Fruit fly (Drosophila melanogaster): ENCODE results near the gene CG31548.

The CG31548 gene

DNA sequence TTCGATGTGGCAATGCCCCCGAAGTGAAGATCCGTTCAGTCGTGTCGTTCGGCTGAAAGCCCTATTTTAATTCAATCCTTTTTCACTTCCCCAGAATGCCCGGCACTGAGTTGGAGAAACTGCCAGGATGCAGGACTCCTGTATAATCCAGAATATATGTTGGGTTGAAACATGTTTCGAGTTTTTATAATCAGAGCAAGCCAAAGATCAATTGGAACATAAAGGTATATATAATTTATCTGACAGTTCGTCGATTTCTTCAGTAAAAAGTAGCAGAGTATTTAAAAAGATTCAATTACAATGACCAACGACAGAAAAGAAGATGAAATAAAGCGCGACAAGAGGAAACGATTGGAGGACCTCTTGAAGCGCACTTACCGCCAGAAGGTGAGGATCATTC, 9.1 kb downstream of the CG31548 start, which contains the start of gene CG31551:
TSS of gene CG31551 (plus strand) at position 301 of the 400 bp plus-strand sequence.
- TF ChIP-seq CG17801 (GFP tag; optimal IDR thresholded peaks at IDR 0.05; ENCODE audit: partially characterized antibody): no peak

DNA sequence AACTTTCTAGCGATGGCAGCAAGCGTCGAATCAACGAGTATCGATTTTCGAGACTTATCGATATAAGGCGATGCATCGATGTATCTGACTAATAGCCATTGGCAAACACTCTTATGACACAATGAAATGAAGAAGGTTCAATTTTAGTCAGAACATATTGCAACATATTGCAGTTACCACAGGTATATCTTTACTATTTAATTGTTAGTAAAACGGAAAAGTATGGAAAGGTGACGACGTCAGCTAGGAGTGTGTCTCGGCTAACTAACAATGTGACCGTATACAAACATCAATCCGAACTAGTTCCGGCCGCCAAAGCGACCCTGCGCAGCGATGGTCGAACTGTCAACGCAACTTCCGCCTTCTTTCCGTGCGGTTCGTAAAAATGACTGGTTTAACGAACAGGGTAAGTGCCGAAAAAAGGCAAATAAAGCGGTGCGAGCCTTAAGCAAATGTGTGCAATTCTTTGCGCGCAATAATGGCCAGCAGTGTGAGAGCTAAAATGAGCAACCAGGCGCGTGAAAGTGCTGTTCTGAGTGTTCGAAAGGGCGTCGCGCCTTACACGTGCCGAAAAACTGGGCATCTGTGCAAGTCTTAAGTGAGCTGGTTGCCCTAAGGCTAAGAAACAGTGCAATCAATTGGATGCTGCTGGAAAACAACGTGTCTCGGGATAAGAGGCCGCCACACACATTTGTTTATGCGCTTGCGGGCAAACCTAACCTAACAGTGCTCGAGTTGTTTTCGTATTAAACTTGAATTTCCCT, 12.4 kb downstream of the CG31548 start, which contains the start of the genes Dph4, Spec2 and RpL13A:
TSS of gene Dph4 (minus strand) at position 11 of the 764 bp plus-strand sequence.
TSS of gene Spec2 (minus strand) at position 11 of the 764 bp plus-strand sequence.
TSS of gene RpL13A (plus strand) at position 360 of the 764 bp plus-strand sequence.
- TF ChIP-seq CG17801 (GFP tag; optimal IDR thresholded peaks at IDR 0.05; ENCODE audit: partially characterized antibody): peak; percentile 90

DNA sequence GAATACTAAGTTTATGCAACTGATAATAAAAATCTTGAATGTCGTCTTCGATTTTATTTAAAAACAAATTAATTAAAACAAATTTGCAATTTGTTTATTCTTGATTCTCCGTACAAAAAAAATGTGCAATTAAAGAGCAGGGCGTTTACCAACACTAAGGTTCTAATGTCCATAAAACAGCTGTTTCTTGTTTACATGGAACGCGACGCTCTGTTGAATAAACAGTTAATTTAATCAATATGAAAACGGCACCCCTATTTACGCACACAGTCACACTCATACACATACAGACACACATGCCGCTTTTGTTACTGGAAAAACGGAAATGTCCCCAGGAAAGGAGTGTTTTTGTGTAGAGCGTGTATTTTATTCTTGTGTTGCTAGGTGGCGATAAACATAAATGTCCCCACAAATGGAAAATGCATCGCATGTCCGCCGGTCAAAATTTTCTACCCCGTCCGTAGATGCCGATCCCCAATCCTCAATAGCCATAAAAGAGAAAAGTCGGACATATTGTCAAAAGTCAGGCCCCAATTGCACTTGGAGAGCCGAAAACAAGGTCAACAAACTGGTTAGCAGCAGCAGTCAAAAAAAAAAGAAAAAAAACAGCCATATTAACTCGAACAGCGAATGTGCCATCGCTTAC, 13.5 kb downstream of the CG31548 start:
- TF ChIP-seq CG17801 (GFP tag; optimal IDR thresholded peaks at IDR 0.05; ENCODE audit: partially characterized antibody): peak; percentile 76

dm6 chr3R:5622406-5622752, 14.3 kb downstream of the CG31548 start:
- TF ChIP-seq CG17801 (GFP tag; optimal IDR thresholded peaks at IDR 0.05; ENCODE audit: partially characterized antibody): no peak

DNA sequence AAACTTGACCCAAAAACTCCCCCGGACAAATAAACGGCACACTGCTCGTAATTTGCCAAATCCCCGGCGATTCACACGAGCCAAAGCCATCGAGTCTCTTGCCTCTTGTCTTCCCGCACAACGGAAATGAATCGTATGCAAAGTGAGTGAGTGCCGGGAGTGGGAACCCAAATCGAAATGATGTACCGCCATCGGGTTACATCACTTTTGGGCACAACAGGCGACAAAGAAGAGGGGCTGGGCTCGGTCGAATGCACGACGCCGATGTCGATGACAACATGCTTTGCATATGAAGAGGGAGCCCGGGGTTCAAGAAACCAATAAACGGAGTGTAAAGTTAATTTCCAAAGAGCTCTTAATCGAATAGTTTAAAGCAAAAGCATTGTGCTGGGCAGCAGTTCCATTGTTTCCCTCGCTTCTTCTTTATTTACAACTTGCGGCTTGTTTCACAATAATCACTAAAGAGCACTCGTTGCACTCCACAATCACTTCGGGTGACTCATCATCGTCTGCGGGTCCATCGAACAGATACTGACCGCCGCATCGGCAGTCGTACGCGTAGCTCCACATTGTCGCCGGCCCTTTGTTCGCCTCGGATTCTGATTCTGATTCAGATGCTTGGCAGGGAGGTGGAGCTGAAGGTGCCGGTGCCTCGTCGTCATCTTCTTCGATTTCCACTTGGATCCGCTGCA, 14.8 kb downstream of the CG31548 start:
- no peak for TF ChIP-seq CG17801 (GFP tag; optimal IDR thresholded peaks at IDR 0.05; ENCODE audit: partially characterized antibody)

dm6 chr3R:5620387-5620956, 16.2 kb downstream of the CG31548 start:
- no peak for TF ChIP-seq CG17801 (GFP tag; optimal IDR thresholded peaks at IDR 0.05; ENCODE audit: partially characterized antibody)

DNA sequence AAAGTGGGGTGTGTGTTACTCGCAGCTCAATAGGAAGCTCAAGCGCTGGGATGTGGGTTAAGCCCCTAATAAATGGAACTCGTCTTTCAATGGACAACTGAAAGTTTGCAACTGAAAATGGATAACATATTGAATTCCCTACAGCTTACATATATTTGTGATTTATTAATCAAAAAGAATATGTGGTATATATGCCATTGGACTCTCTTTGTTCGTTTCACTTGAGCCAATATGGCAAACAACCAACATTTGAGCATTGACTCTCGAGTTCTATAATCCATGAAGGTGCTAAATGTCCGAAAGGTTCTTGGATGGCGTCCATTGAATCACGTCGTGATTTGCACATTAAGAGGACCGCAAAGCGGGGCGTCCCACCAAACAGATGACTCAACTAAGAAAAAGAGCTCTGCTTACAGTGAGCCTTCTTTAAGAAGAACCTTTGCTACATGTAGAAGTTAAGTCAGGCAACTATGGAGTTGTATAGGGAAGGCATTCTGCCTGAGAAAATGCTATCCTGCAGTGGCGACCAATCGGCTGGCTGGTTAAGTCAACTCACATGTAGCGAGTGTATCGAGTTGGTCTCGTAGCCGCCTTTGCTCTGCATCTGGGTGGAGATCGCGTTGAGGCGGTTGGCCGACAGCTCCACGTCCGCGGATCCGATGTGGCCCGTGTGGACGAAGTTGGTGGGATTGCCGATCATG, 18.6 kb downstream of the CG31548 start:
- no peak for TF ChIP-seq CG17801 (GFP tag; optimal IDR thresholded peaks at IDR 0.05; ENCODE audit: partially characterized antibody)

- no peak for TF ChIP-seq CG17801 (GFP tag; optimal IDR thresholded peaks at IDR 0.05; ENCODE audit: partially characterized antibody)
Observed at dm6 chr3R:5615484-5615883, 21.2 kb downstream of the CG31548 start.

DNA sequence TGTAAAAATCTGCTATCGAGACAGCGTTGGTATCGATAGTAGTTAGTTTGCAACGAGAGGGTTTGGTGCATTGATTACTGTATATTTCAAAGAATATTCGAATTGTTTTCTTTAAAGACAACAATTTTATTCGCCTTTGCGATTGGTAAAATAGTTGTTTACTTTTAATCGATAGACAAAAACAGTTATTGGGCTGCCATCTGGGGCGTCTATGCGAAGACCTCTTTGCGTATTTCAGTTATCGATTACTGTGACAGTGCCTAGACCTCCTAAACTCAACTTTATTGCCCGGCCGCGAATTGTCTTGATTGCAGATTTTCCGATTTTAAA, 23.6 kb downstream of the CG31548 start, which contains the start of gene Atu:
TSS of gene Atu (plus strand) at position 245 of the 330 bp plus-strand sequence.
- TF ChIP-seq CG17801 (GFP tag; optimal IDR thresholded peaks at IDR 0.05; ENCODE audit: partially characterized antibody): peak; percentile 55

- no peak for TF ChIP-seq CG17801 (GFP tag; optimal IDR thresholded peaks at IDR 0.05; ENCODE audit: partially characterized antibody)
Observed at dm6 chr3R:5612372-5613113, 24.1 kb downstream of the CG31548 start, which contains the start of gene Rga. TSS of gene Rga (minus strand) at chr3R:5613112.

DNA sequence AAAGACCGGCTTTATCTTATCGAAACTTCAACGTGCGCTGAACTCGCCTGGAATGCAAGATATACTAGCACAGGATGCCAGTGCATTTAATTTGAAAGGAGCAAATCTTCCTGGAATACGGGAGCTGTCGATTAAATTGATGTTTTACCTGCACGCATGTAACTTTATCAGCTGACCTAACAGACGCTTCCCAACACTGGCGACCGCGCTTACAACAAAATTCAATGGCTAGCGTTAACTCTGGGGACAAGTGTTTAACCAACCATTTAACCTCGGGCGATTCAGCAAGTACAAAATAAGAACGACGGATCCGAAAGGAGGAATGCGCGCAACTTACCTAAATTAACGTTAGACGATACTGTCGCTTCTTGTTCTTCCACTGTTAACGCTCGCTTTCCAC, 24.9 kb downstream of the CG31548 start:
- TF ChIP-seq CG17801 (GFP tag; optimal IDR thresholded peaks at IDR 0.05; ENCODE audit: partially characterized antibody): peak; percentile 4

DNA sequence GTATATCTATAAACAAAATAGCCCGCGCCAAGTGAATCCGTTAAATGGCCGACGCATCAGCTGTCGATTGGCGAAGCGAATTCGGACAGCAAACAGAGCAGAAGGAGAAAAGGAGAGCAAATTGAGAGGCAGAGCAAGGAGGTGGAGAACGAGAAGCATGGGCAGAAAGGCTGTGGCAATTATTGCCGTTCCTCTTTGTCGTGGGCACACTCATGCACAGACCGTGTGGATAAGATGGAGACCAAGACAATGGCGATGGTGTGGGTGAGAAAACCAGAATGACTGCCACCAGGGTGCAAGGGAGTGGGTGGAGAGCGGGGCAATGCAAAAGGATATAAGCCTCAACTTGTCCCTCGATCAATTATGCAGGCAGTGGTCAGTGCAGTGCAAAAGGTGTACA, 25.5 kb downstream of the CG31548 start:
- no peak for TF ChIP-seq CG17801 (GFP tag; optimal IDR thresholded peaks at IDR 0.05; ENCODE audit: partially characterized antibody)

DNA sequence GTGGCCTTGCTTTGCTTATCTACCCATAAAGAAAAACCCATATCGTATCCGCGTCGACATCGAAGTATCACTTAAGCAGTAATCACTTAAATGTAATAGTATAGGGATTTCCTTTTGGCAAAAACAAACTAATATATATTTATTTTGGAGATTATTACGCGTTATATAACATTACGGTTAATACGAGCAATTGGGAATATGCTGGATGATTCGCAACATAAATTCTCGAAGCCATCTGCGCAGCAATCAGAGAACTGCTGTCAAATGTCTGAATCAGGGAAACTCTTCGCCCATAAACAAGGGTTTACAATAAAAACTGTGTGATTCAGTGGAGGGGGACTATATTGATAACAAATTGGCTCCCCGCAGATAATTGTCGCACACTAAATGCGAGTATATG, 26.0 kb downstream of the CG31548 start:
- no peak for TF ChIP-seq CG17801 (GFP tag; optimal IDR thresholded peaks at IDR 0.05; ENCODE audit: partially characterized antibody)

DNA sequence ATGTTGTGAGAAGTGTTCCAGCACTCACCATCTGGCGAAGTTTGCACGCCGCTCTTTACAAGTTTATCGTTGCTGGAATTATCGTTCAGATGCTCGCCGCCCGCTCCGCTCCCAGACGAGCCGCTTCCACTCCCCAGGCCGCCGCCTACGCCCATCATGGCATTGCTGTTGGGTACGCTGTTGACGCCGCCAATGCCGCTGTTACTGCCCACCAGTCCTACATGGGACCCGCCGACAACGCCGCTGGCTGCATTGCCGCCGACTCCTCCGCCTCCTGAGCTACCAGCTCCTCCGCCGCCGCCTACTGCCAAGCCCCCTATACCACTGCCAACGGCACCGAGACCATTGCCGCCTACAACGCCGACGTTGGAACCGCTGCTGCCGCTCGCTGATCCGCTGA, 28.2 kb downstream of the CG31548 start:
- TF ChIP-seq CG17801 (GFP tag; optimal IDR thresholded peaks at IDR 0.05; ENCODE audit: partially characterized antibody): no peak

Measured in ovary, adult (tissue).